Worm (Caenorhabditis elegans) whole organism, L4/young adult: ENCODE data around the gene F59D12.5.

ENCODE experiments used
- W03F9.2 ChIP-seq: fragments of 150-350 bp; optimal IDR thresholded peaks from 2 replicates; lab custom pipeline; 2014; ENCODE audit warnings: missing biosample characterization, missing genetic modification characterization
- dao-5 ChIP-seq: sonication (generic microtip); optimal IDR thresholded peaks from 2 replicates; lab custom pipeline; 2016; ENCODE audit warnings: missing genotype, missing genetic modification characterization, moderate library complexity, missing compliant biosample characterization
- him-1 ChIP-seq: sonication (generic microtip); optimal IDR thresholded peaks from 2 replicates; lab custom pipeline; 2016; ENCODE audit warnings: missing genotype, missing genetic modification reagents, missing genetic modification characterization, missing compliant biosample characterization

F59D12.5 gene

ce11 chrX:15647276-15647675, at the start of gene F59D12.5:
Gene F59D12.5, minus strand, starts transcription at chrX:15647369.
- no peak for TF ChIP-seq W03F9.2
- TF ChIP-seq dao-5 (tag; lab: Kevin White, UChicago): no peak
- TF ChIP-seq him-1 (tag; lab: Kevin White, UChicago): no peak

ce11 chrX:15696400-15696799, 49.2 kb upstream of the F59D12.5 start, which contains the start of gene ZK662.2:
Gene ZK662.2, plus strand, starts transcription at chrX:15696700.
- TF ChIP-seq dao-5 (tag; lab: Kevin White, UChicago): no peak
- TF ChIP-seq him-1 (tag; lab: Kevin White, UChicago): no peak
- no peak for TF ChIP-seq W03F9.2

- no peak for TF ChIP-seq W03F9.2
- TF ChIP-seq him-1 (tag; lab: Kevin White, UChicago): no peak
- no peak for TF ChIP-seq dao-5 (tag; lab: Kevin White, UChicago)
These were observed 46.3 kb upstream of the F59D12.5 start for ce11 chrX:15693466-15693865.

ce11 chrX:15689244-15689643, 42.1 kb upstream of the F59D12.5 start, which contains the start of gene C03H12.1:
Gene C03H12.1, plus strand, starts transcription at chrX:15689449.
- TF ChIP-seq dao-5 (tag; lab: Kevin White, UChicago): no peak
- no peak for TF ChIP-seq W03F9.2
- TF ChIP-seq him-1 (tag; lab: Kevin White, UChicago): no peak

- TF ChIP-seq him-1 (tag; lab: Kevin White, UChicago): no peak
- no peak for TF ChIP-seq W03F9.2
- TF ChIP-seq dao-5 (tag; lab: Kevin White, UChicago): no peak
These were observed 34.2 kb upstream of the F59D12.5 start, which contains the start of gene gpn-1 for ce11 chrX:15681393-15681792. Gene gpn-1, plus strand, starts transcription at chrX:15681693.

- no peak for TF ChIP-seq him-1 (tag; lab: Kevin White, UChicago)
- no peak for TF ChIP-seq dao-5 (tag; lab: Kevin White, UChicago)
- no peak for TF ChIP-seq W03F9.2
These were observed 28.5 kb upstream of the F59D12.5 start, which contains the start of gene F59D12.2 for ce11 chrX:15675622-15676021. Gene F59D12.2, minus strand, starts transcription at chrX:15675722.

- TF ChIP-seq dao-5 (tag; lab: Kevin White, UChicago): no peak
- no peak for TF ChIP-seq him-1 (tag; lab: Kevin White, UChicago)
- no peak for TF ChIP-seq W03F9.2
These were observed 21.5 kb upstream of the F59D12.5 start for ce11 chrX:15668695-15669094.

- TF ChIP-seq him-1 (tag; lab: Kevin White, UChicago) (no peak), dao-5 (tag; lab: Kevin White, UChicago) (no peak), W03F9.2 (no peak)
These were observed 21.0 kb upstream of the F59D12.5 start for ce11 chrX:15668053-15668599.

ce11 chrX:15666169-15666811, 19.1 kb upstream of the F59D12.5 start, which contains the start of gene pcdr-1:
Gene pcdr-1, plus strand, starts transcription at chrX:15666761.
- no peak for TF ChIP-seq dao-5 (tag; lab: Kevin White, UChicago)
- no peak for TF ChIP-seq him-1 (tag; lab: Kevin White, UChicago)
- TF ChIP-seq W03F9.2: no peak

ce11 chrX:15663740-15664139, 16.6 kb upstream of the F59D12.5 start:
- no peak for TF ChIP-seq him-1 (tag; lab: Kevin White, UChicago)
- TF ChIP-seq dao-5 (tag; lab: Kevin White, UChicago): no peak
- TF ChIP-seq W03F9.2: no peak

- TF ChIP-seq dao-5 (tag; lab: Kevin White, UChicago) (no peak), him-1 (tag; lab: Kevin White, UChicago) (no peak)
These were observed 12.4 kb upstream of the F59D12.5 start for ce11 chrX:15659561-15659960.

ce11 chrX:15657773-15658172, 10.6 kb upstream of the F59D12.5 start:
- TF ChIP-seq W03F9.2: no peak
- TF ChIP-seq him-1 (tag; lab: Kevin White, UChicago): no peak
- no peak for TF ChIP-seq dao-5 (tag; lab: Kevin White, UChicago)

ce11 chrX:15655623-15656022, 8.5 kb upstream of the F59D12.5 start:
- TF ChIP-seq him-1 (tag; lab: Kevin White, UChicago) (no peak), dao-5 (tag; lab: Kevin White, UChicago) (no peak), W03F9.2 (no peak)

ce11 chrX:15654969-15655368, 7.8 kb upstream of the F59D12.5 start:
- TF ChIP-seq him-1 (tag; lab: Kevin White, UChicago) (no peak), W03F9.2 (no peak), dao-5 (tag; lab: Kevin White, UChicago) (no peak)
